Worm (Caenorhabditis elegans): ENCODE measurements around the gene tmem-145.

DNA sequence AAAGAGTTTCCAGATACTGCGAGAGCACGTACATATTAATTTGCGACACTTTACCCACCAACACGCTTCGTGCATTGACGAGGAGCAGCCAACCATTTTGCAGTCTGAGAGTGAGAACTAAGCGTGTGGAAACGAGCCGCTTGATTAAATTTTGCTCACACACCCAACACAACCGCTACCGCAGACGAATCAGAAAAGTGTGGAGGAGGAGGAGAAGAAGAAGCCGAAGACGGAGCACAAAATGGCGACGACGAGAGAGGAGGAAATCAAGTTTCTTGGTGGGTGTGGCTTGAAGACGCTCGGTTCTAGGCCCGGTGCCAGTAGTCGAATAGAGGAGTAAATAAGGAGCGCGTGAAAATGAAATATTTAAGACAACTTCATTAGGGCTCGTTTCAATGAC is 9.1 kb upstream of the tmem-145 start:
- TF ChIP-seq W03F9.2 (tag; optimal IDR thresholded peaks at IDR 0.05) (no peak), him-1 (tag; optimal IDR thresholded peaks at IDR 0.05) (no peak)

All from whole organism, L4/young adult.